Worm (Caenorhabditis elegans) whole organism, L4 larva: ENCODE data around the gene B0228.7.

ENCODE experiments used
- R02D3.7 ChIP-seq: fragments of 150-350 bp; sonication (generic microtip); optimal IDR thresholded peaks from 3 replicates; lab custom pipeline; 2014; ENCODE audit warnings: missing biosample characterization, missing genetic modification characterization
- T20F7.1 ChIP-seq: fragments of 200-800 bp; sonication (Bioruptor generic); optimal IDR thresholded peaks from 2 replicates; lab custom pipeline; 2018; ENCODE audit warnings: mild to moderate bottlenecking, missing genetic modification characterization, missing compliant biosample characterization
- Y48G9A.11 ChIP-seq: fragments of 200-800 bp; sonication (Bioruptor generic); IDR thresholded peaks from 2 replicates; pipeline ENCODE4 v1.3.6; 2022; ENCODE audit warnings: missing genetic modification reagents, missing genetic modification characterization, missing compliant biosample characterization
- Y75B8A.6 ChIP-seq: fragments of 200-800 bp; sonication (Bioruptor generic); IDR thresholded peaks from 2 replicates; pipeline ENCODE4 v1.3.6; 2022; ENCODE audit warnings: missing genetic modification reagents, missing genetic modification characterization, missing compliant biosample characterization
- ZK337.2 ChIP-seq: fragments of 200-800 bp; sonication (Bioruptor generic); IDR thresholded peaks from 2 replicates; pipeline ENCODE4 v1.3.6; 2022; ENCODE audit warnings: missing genetic modification reagents, missing genetic modification characterization, missing compliant biosample characterization
- aha-1 ChIP-seq: fragments of 150-350 bp; peaks from one replicate; lab custom pipeline; 2014; ENCODE audit warnings: missing biosample characterization, missing genetic modification characterization
- ama-1 ChIP-seq: fragments of 150-350 bp; optimal IDR thresholded peaks from 2 replicates; lab custom pipeline; 2014; ENCODE audit warnings: inconsistent platforms, mixed read lengths
- attf-4 ChIP-seq: sonication (generic microtip); optimal IDR thresholded peaks from 3 replicates; lab custom pipeline; 2017; ENCODE audit warnings: missing biosample characterization, missing genetic modification characterization
- ceh-20 ChIP-seq: fragments of 200-800 bp; sonication (Bioruptor generic); IDR thresholded peaks from 2 replicates; pipeline ENCODE4 v1.3.6; 2022; ENCODE audit warnings: missing genetic modification reagents, missing genetic modification characterization, missing compliant biosample characterization
- ceh-28 ChIP-seq: fragments of 150-350 bp; optimal IDR thresholded peaks from 2 replicates; lab custom pipeline; 2014; ENCODE audit warnings: missing biosample characterization, missing genetic modification reagents, missing genetic modification characterization
- ceh-62 ChIP-seq: sonication (generic microtip); optimal IDR thresholded peaks from 2 replicates; lab custom pipeline; 2017; ENCODE audit warnings: missing biosample characterization, missing genetic modification characterization
- ces-1 ChIP-seq: fragments of 150-350 bp; sonication (generic microtip); optimal IDR thresholded peaks from 4 replicates; lab custom pipeline; 2014; ENCODE audit warnings: missing biosample characterization, missing genetic modification reagents, missing genetic modification characterization
- cey-2 ChIP-seq: sonication (generic microtip); optimal IDR thresholded peaks from 3 replicates; lab custom pipeline; 2017; ENCODE audit warnings: missing genetic modification characterization, mild to moderate bottlenecking, missing compliant biosample characterization, antibody characterized with exemption, borderline replicate concordance; ENCODE audit not compliant: insufficient read depth
- ctbp-1 ChIP-seq: fragments of 200-800 bp; sonication (Bioruptor generic); IDR thresholded peaks from 2 replicates; pipeline ENCODE4 v1.3.6; 2022; ENCODE audit warnings: missing genetic modification reagents, missing genetic modification characterization, missing compliant biosample characterization
- daf-12 ChIP-seq: fragments of 150-350 bp; optimal IDR thresholded peaks from 2 replicates; lab custom pipeline; 2014; ENCODE audit warnings: missing biosample characterization, missing genetic modification reagents, missing genetic modification characterization
- daf-19 ChIP-seq: fragments of 200-800 bp; sonication (Bioruptor generic); conservative IDR thresholded peaks from 2 replicates; pipeline ENCODE4 v1.3.6; 2022; ENCODE audit warnings: missing genetic modification characterization, missing compliant biosample characterization
- duxl-1 ChIP-seq: sonication (generic microtip); optimal IDR thresholded peaks from 2 replicates; lab custom pipeline; 2016; ENCODE audit warnings: mild to moderate bottlenecking, missing genetic modification characterization, moderate library complexity, missing compliant biosample characterization; ENCODE audit not compliant: poor library complexity
- egl-43 ChIP-seq: fragments of 200-800 bp; sonication (Bioruptor generic); IDR thresholded peaks from 2 replicates; pipeline ENCODE4 v1.3.6; 2022; ENCODE audit warnings: missing genetic modification reagents, missing genetic modification characterization, missing compliant biosample characterization
- hlh-30 ChIP-seq: sonication (generic microtip); optimal IDR thresholded peaks from 2 replicates; lab custom pipeline; 2017; ENCODE audit warnings: antibody characterized with exemption, mild to moderate bottlenecking, missing genetic modification characterization, missing compliant biosample characterization; ENCODE audit not compliant: insufficient read depth
- hmg-1.1 ChIP-seq: fragments of 200-800 bp; sonication (Bioruptor generic); IDR thresholded peaks from 2 replicates; pipeline ENCODE4 v1.3.6; 2022; ENCODE audit warnings: missing genetic modification reagents, missing genetic modification characterization, missing compliant biosample characterization
- jun-1 ChIP-seq: fragments of 150-350 bp; optimal IDR thresholded peaks from 2 replicates; lab custom pipeline; 2014; ENCODE audit warnings: missing biosample characterization, missing genetic modification reagents, missing genetic modification characterization
- lin-13 ChIP-seq: fragments of 150-350 bp; optimal IDR thresholded peaks from 2 replicates; lab custom pipeline; 2014; ENCODE audit warnings: missing biosample characterization, missing genetic modification reagents, missing genetic modification characterization
- lin-38 ChIP-seq: fragments of 200-800 bp; sonication (Bioruptor generic); IDR thresholded peaks from 2 replicates; pipeline ENCODE4 v1.3.6; 2022; ENCODE audit warnings: missing genetic modification reagents, missing genetic modification characterization, missing compliant biosample characterization
- lin-39 ChIP-seq: fragments of 150-350 bp; optimal IDR thresholded peaks from 2 replicates; lab custom pipeline; 2014; ENCODE audit warnings: missing biosample characterization, missing genetic modification reagents, missing genetic modification characterization
- lir-3 ChIP-seq: sonication (generic microtip); optimal IDR thresholded peaks from 2 replicates; lab custom pipeline; 2016; ENCODE audit warnings: mild to moderate bottlenecking, missing genetic modification characterization, missing compliant biosample characterization
- mdt-29 ChIP-seq: fragments of 200-800 bp; sonication (Bioruptor generic); IDR thresholded peaks from 2 replicates; pipeline ENCODE4 v1.3.6; 2022; ENCODE audit warnings: missing genetic modification reagents, missing genetic modification characterization, missing compliant biosample characterization
- mep-1 ChIP-seq: fragments of 150-350 bp; sonication (generic microtip); optimal IDR thresholded peaks from 3 replicates; lab custom pipeline; 2014; ENCODE audit warnings: missing biosample characterization, missing genetic modification characterization
- mxl-3 ChIP-seq: fragments of 200-800 bp; sonication (Bioruptor generic); optimal IDR thresholded peaks from 2 replicates; lab custom pipeline; 2018; ENCODE audit warnings: mild to moderate bottlenecking, missing genetic modification characterization, missing compliant biosample characterization
- nhr-10 ChIP-seq: fragments of 150-350 bp; optimal IDR thresholded peaks from 2 replicates; lab custom pipeline; 2014; ENCODE audit warnings: missing biosample characterization, missing genetic modification characterization
- nhr-102 ChIP-seq: sonication (generic microtip); optimal IDR thresholded peaks from 2 replicates; lab custom pipeline; 2016; ENCODE audit warnings: mild to moderate bottlenecking, missing genetic modification characterization, moderate library complexity, missing compliant biosample characterization
- nhr-11 ChIP-seq: fragments of 150-350 bp; optimal IDR thresholded peaks from 2 replicates; lab custom pipeline; 2014; ENCODE audit warnings: missing biosample characterization, missing genetic modification characterization
- nhr-111 ChIP-seq: fragments of 200-800 bp; sonication (Bioruptor generic); optimal IDR thresholded peaks from 2 replicates; lab custom pipeline; 2018; ENCODE audit warnings: mild to moderate bottlenecking, missing genetic modification characterization, missing compliant biosample characterization
- nhr-41 ChIP-seq: fragments of 200-800 bp; sonication (Bioruptor generic); IDR thresholded peaks from 2 replicates; pipeline ENCODE4 v1.3.6; 2022; ENCODE audit warnings: missing genetic modification reagents, missing genetic modification characterization, missing compliant biosample characterization
- nhr-42 ChIP-seq: fragments of 200-800 bp; sonication (Bioruptor generic); IDR thresholded peaks from 2 replicates; pipeline ENCODE4 v1.3.6; 2022; ENCODE audit warnings: missing genetic modification characterization, missing compliant biosample characterization
- nhr-48 ChIP-seq: sonication (generic microtip); optimal IDR thresholded peaks from 2 replicates; lab custom pipeline; 2016; ENCODE audit warnings: mild to moderate bottlenecking, missing genetic modification characterization, missing compliant biosample characterization
- nhr-6 ChIP-seq: fragments of 150-350 bp; optimal IDR thresholded peaks from 2 replicates; lab custom pipeline; 2014; ENCODE audit warnings: missing biosample characterization, missing genetic modification characterization
- nhr-77 ChIP-seq: fragments of 150-350 bp; optimal IDR thresholded peaks from 2 replicates; lab custom pipeline; 2014; ENCODE audit warnings: missing biosample characterization, missing genetic modification characterization
- pqm-1 ChIP-seq: sonication (generic microtip); optimal IDR thresholded peaks from 2 replicates; lab custom pipeline; 2017; ENCODE audit warnings: missing biosample characterization, missing genetic modification characterization
- saeg-2 ChIP-seq: fragments of 200-800 bp; sonication (Bioruptor generic); IDR thresholded peaks from 2 replicates; pipeline ENCODE4 v1.3.6; 2022; ENCODE audit warnings: missing genetic modification reagents, missing genetic modification characterization, missing compliant biosample characterization
- sdz-12 ChIP-seq: fragments of 200-800 bp; sonication (Bioruptor generic); optimal IDR thresholded peaks from 2 replicates; lab custom pipeline; 2018; ENCODE audit warnings: mild to moderate bottlenecking, missing genetic modification characterization, missing compliant biosample characterization
- set-16 ChIP-seq: fragments of 200-800 bp; sonication (Bioruptor generic); IDR thresholded peaks from 2 replicates; pipeline ENCODE4 v1.3.6; 2022; ENCODE audit warnings: missing genetic modification reagents, missing genetic modification characterization, missing compliant biosample characterization
- snpc-1.2 ChIP-seq: fragments of 200-800 bp; sonication (Bioruptor generic); IDR thresholded peaks from 2 replicates; pipeline ENCODE4 v1.3.6; 2022; ENCODE audit warnings: missing genetic modification reagents, missing genetic modification characterization, missing compliant biosample characterization
- spr-1 ChIP-seq: sonication (generic microtip); optimal IDR thresholded peaks from 2 replicates; lab custom pipeline; 2016; ENCODE audit warnings: mild to moderate bottlenecking, missing genetic modification characterization, missing compliant biosample characterization
- spr-3 ChIP-seq: fragments of 200-800 bp; sonication (Bioruptor generic); optimal IDR thresholded peaks from 2 replicates; lab custom pipeline; 2018; ENCODE audit warnings: mild to moderate bottlenecking, missing genetic modification characterization, missing compliant biosample characterization
- tag-97 ChIP-seq: fragments of 200-800 bp; sonication (Bioruptor generic); IDR thresholded peaks from 2 replicates; pipeline ENCODE4 v1.3.6; 2022; ENCODE audit warnings: missing genetic modification characterization, missing compliant biosample characterization
- unc-62 ChIP-seq, 3 experiments: fragments of 150-350 bp in 1 of 3; sonication (generic microtip); optimal IDR thresholded peaks in 2 of 3; peaks in 1 of 3; 1 replicate in 1 of 3; 2 replicates in 2 of 3; lab custom pipeline; 2014 to 2017; ENCODE audit warnings: missing biosample characterization in 3 of 3, missing genetic modification characterization in 3 of 3, missing genetic modification reagents in 3 of 3, missing genotype in 1 of 3
- vab-7 ChIP-seq: fragments of 200-800 bp; sonication (Bioruptor generic); IDR thresholded peaks from 2 replicates; pipeline ENCODE4 v1.3.6; 2022; ENCODE audit warnings: missing genetic modification reagents, missing genetic modification characterization, missing compliant biosample characterization
- zag-1 ChIP-seq: fragments of 150-350 bp; optimal IDR thresholded peaks from 2 replicates; lab custom pipeline; 2014; ENCODE audit warnings: missing biosample characterization, missing genetic modification characterization
- zfp-2 ChIP-seq: sonication (generic microtip); optimal IDR thresholded peaks from 2 replicates; lab custom pipeline; 2016; ENCODE audit warnings: mild to moderate bottlenecking, missing genetic modification characterization, missing compliant biosample characterization
- zip-11 ChIP-seq: fragments of 200-800 bp; sonication (Bioruptor generic); IDR thresholded peaks from 2 replicates; pipeline ENCODE4 v1.3.6; 2022; ENCODE audit warnings: missing genetic modification characterization, missing compliant biosample characterization
- zip-2 ChIP-seq: fragments of 150-350 bp; optimal IDR thresholded peaks from 2 replicates; lab custom pipeline; 2014; ENCODE audit warnings: missing biosample characterization, missing genetic modification characterization

B0228.7 gene

ce11 chrII:7756810-7757209 is 2.0 kb downstream of the B0228.7 start:
- no peak for TF ChIP-seq saeg-2
- TF ChIP-seq zag-1 (tag; lab: Kevin White, UChicago): no peak
- TF ChIP-seq spr-3 (GFP tag; lab: Kevin White, UChicago): no peak
- TF ChIP-seq nhr-11 (tag; lab: Kevin White, UChicago): no peak
- TF ChIP-seq egl-43: no peak
- TF ChIP-seq zip-2 (tag; lab: Kevin White, UChicago): peak; percentile 59
- TF ChIP-seq zfp-2: no peak
- peak; percentile 24 for TF ChIP-seq nhr-10 (tag; lab: Kevin White, UChicago)
- TF ChIP-seq hmg-1.1 (GFP tag; lab: Robert Waterston, UW): peak; percentile 57
- peak; percentile 22 for TF ChIP-seq lir-3 (tag; lab: Kevin White, UChicago)
- no peak for TF ChIP-seq nhr-42 (GFP tag; lab: Robert Waterston, UW)
- TF ChIP-seq snpc-1.2 (GFP tag; lab: Robert Waterston, UW): no peak
- peak; percentile 70 for TF ChIP-seq mep-1
- no peak for TF ChIP-seq lin-13 (GFP tag; lab: Kevin White, UChicago)
- no peak for TF ChIP-seq R02D3.7 (tag; lab: Kevin White, UChicago)
- TF ChIP-seq daf-12 (tag; lab: Kevin White, UChicago): no peak
- 0 out of 2 replicates have a peak, but pooled peaks have one; percentile 14 for TF ChIP-seq Y75B8A.6 (GFP tag; lab: Robert Waterston, UW)
- TF ChIP-seq unc-62 (GFP tag; optimal IDR thresholded peaks at IDR 0.05 in 1 of 2; lab: Kevin White, UChicago): no peak
- no peak for TF ChIP-seq unc-62 (tag; optimal IDR thresholded peaks at IDR 0.05; lab: Kevin White, UChicago)
- peak; percentile 69; the same call in 1 of the 2 replicates for TF ChIP-seq lin-38 (GFP tag; lab: Robert Waterston, UW)
- TF ChIP-seq zip-11: no peak
- TF ChIP-seq duxl-1 (tag; lab: Kevin White, UChicago): peak; percentile 6
- peak; percentile 86 for TF ChIP-seq mdt-29 (GFP tag; lab: Robert Waterston, UW)
- TF ChIP-seq nhr-48 (tag; lab: Kevin White, UChicago): peak; percentile 68
- no peak for TF ChIP-seq nhr-6 (tag; lab: Kevin White, UChicago)
- TF ChIP-seq lin-39 (tag; lab: Kevin White, UChicago): no peak
- peak; percentile 31; the same call in 1 of the 2 replicates for TF ChIP-seq vab-7
- no peak for TF ChIP-seq ceh-62 (tag; lab: Kevin White, UChicago)
- TF ChIP-seq ceh-28 (tag; lab: Kevin White, UChicago): no peak
- no peak for TF ChIP-seq set-16 (GFP tag; lab: Robert Waterston, UW)
- TF ChIP-seq jun-1 (tag; lab: Kevin White, UChicago): no peak
- 0 out of 2 replicates have a peak, but pooled peaks have one; percentile 40 for TF ChIP-seq daf-19 (GFP tag; lab: Robert Waterston, UW)
- peak; percentile 49 for TF ChIP-seq nhr-77
- TF ChIP-seq ZK337.2 (GFP tag; lab: Robert Waterston, UW): 0 out of 2 replicates have a peak, but pooled peaks have one; percentile 22
- peak; percentile 65 for TF ChIP-seq nhr-102 (tag; lab: Kevin White, UChicago)
- no peak for TF ChIP-seq tag-97 (GFP tag; lab: Robert Waterston, UW)
- no peak for TF ChIP-seq ces-1 (GFP tag; lab: Kevin White, UChicago)
- no peak for TF ChIP-seq nhr-41
- TF ChIP-seq ctbp-1 (GFP tag; lab: Robert Waterston, UW): peak; percentile 42; the same call in 1 of the 2 replicates
- TF ChIP-seq ceh-20: no peak
- peak; percentile 66 for TF ChIP-seq spr-1 (tag; lab: Kevin White, UChicago)
- TF ChIP-seq Y48G9A.11 (GFP tag; lab: Robert Waterston, UW): peak; percentile 72
- peak; percentile 79 for TF ChIP-seq aha-1 (tag; lab: Kevin White, UChicago)
- no peak for TF ChIP-seq sdz-12
- no peak for TF ChIP-seq attf-4 (tag; lab: Kevin White, UChicago)
- TF ChIP-seq mxl-3 (GFP tag; lab: Kevin White, UChicago): no peak
- peak; percentile 58 for TF ChIP-seq T20F7.1
- TF ChIP-seq ama-1 (lab: Kevin White, UChicago): no peak
- no peak for TF ChIP-seq cey-2
- TF ChIP-seq hlh-30 (tag; lab: Kevin White, UChicago): peak; percentile 69
- no peak for TF ChIP-seq pqm-1 (tag; lab: Kevin White, UChicago)
- TF ChIP-seq nhr-111 (GFP tag; lab: Kevin White, UChicago): peak; percentile 41
